Fruit fly (Drosophila melanogaster) whole organism, embryonic: ENCODE results near the gene Mco4.

Source experiments
- ATbp ChIP-seq: fragments of 200-800 bp; sonication (Bioruptor generic); optimal IDR thresholded peaks from 2 replicates; lab custom pipeline; 2017; ENCODE audit warnings: missing biosample characterization, mild to moderate bottlenecking, missing genetic modification characterization, missing genetic modification reagents
- CG10267 ChIP-seq: fragments of 200-800 bp; sonication (Bioruptor generic); optimal IDR thresholded peaks from 2 replicates; lab custom pipeline; 2018; ENCODE audit warnings: missing biosample characterization, mild to moderate bottlenecking, missing genetic modification characterization, moderate library complexity
- CG10462 ChIP-seq: fragments of 200-800 bp; sonication (Bioruptor generic); optimal IDR thresholded peaks from 2 replicates; lab custom pipeline; 2016; ENCODE audit warnings: missing biosample characterization, missing genetic modification characterization
- CG11504 ChIP-seq: fragments of 200-800 bp; sonication (Bioruptor generic); optimal IDR thresholded peaks from 3 replicates; lab custom pipeline; 2019; ENCODE audit warnings: missing biosample characterization, mild to moderate bottlenecking, missing genetic modification characterization, moderate library complexity
- CG12744 ChIP-seq: fragments of 200-800 bp; sonication (Bioruptor generic); optimal IDR thresholded peaks from 2 replicates; lab custom pipeline; 2016; ENCODE audit warnings: missing biosample characterization, missing genetic modification characterization
- CG13624 ChIP-seq: fragments of 200-800 bp; sonication (Bioruptor generic); optimal IDR thresholded peaks from 2 replicates; lab custom pipeline; 2016; ENCODE audit warnings: missing biosample characterization, missing genetic modification characterization
- CG14014 ChIP-seq: fragments of 200-800 bp; sonication (Bioruptor generic); IDR thresholded peaks from 2 replicates; pipeline ENCODE4 v1.3.6; 2022; ENCODE audit warnings: missing biosample characterization, missing genetic modification characterization
- CG1529 ChIP-seq: fragments of 200-800 bp; sonication (Bioruptor generic); optimal IDR thresholded peaks from 3 replicates; lab custom pipeline; 2018; ENCODE audit warnings: missing biosample characterization, missing genetic modification characterization
- CG15514 ChIP-seq: fragments of 200-800 bp; sonication (Bioruptor generic); optimal IDR thresholded peaks from 3 replicates; lab custom pipeline; 2017; ENCODE audit warnings: missing biosample characterization, missing genetic modification characterization, mild to moderate bottlenecking, moderate library complexity, missing genetic modification reagents
- CG17186 ChIP-seq: fragments of 200-800 bp; sonication (Bioruptor generic); optimal IDR thresholded peaks from 3 replicates; lab custom pipeline; 2017; ENCODE audit warnings: missing biosample characterization, missing genetic modification reagents, missing genetic modification characterization
- CG17361 ChIP-seq: fragments of 200-800 bp; sonication (Bioruptor generic); IDR thresholded peaks from 3 replicates; pipeline ENCODE4 v1.3.6; 2022; ENCODE audit warnings: missing biosample characterization, missing genetic modification characterization
- CG1792 ChIP-seq: fragments of 200-800 bp; sonication (Bioruptor generic); optimal IDR thresholded peaks from 2 replicates; lab custom pipeline; 2016; ENCODE audit warnings: missing biosample characterization, missing genetic modification characterization
- CG18011 ChIP-seq: fragments of 200-800 bp; sonication (Bioruptor generic); optimal IDR thresholded peaks from 2 replicates; lab custom pipeline; 2017; ENCODE audit warnings: missing biosample characterization, missing genetic modification characterization, mild to moderate bottlenecking, moderate library complexity, missing genotype
- CG2120 ChIP-seq: fragments of 200-800 bp; sonication (Bioruptor generic); optimal IDR thresholded peaks from 3 replicates; lab custom pipeline; 2016; ENCODE audit warnings: missing biosample characterization, missing genetic modification characterization
- CG2875 ChIP-seq: fragments of 200-800 bp; sonication (Bioruptor generic); optimal IDR thresholded peaks from 2 replicates; lab custom pipeline; 2017; ENCODE audit warnings: missing biosample characterization, mild to moderate bottlenecking, missing genetic modification characterization, missing genetic modification reagents
- CG3163 ChIP-seq: fragments of 200-800 bp; sonication (Bioruptor generic); optimal IDR thresholded peaks from 3 replicates; lab custom pipeline; 2016; ENCODE audit warnings: missing biosample characterization, missing genetic modification characterization
- CG3838 ChIP-seq: fragments of 200-800 bp; sonication (Bioruptor generic); optimal IDR thresholded peaks from 3 replicates; lab custom pipeline; 2016; ENCODE audit warnings: missing biosample characterization, missing genetic modification characterization
- CG6254 ChIP-seq: fragments of 200-800 bp; sonication (Bioruptor generic); optimal IDR thresholded peaks from 3 replicates; lab custom pipeline; 2017; ENCODE audit warnings: mild to moderate bottlenecking, missing biosample characterization, missing genetic modification reagents, missing genetic modification characterization
- CG6813 ChIP-seq: fragments of 200-800 bp; sonication (Bioruptor generic); optimal IDR thresholded peaks from 2 replicates; lab custom pipeline; 2017; ENCODE audit warnings: missing biosample characterization, missing genetic modification characterization, mild to moderate bottlenecking, moderate library complexity, missing genetic modification reagents
- CG7357 ChIP-seq: fragments of 200-800 bp; sonication (Bioruptor generic); IDR thresholded peaks from 3 replicates; pipeline ENCODE4 v1.3.6; 2022; ENCODE audit warnings: missing biosample characterization, missing genetic modification characterization
- CG7928 ChIP-seq: fragments of 200-800 bp; sonication (Bioruptor generic); optimal IDR thresholded peaks from 2 replicates; lab custom pipeline; 2017; ENCODE audit warnings: missing biosample characterization, mild to moderate bottlenecking, missing genetic modification characterization
- CG9932 ChIP-seq: fragments of 200-800 bp; sonication (Bioruptor generic); IDR thresholded peaks from 2 replicates; pipeline ENCODE4 v1.3.6; 2022; ENCODE audit warnings: missing biosample characterization, missing genetic modification characterization
- CoRest ChIP-seq: fragments of 200-800 bp; sonication (Bioruptor generic); optimal IDR thresholded peaks from 3 replicates; lab custom pipeline; 2018; ENCODE audit warnings: missing biosample characterization, mild to moderate bottlenecking, missing genetic modification characterization, moderate library complexity
- D19B ChIP-seq: fragments of 200-800 bp; sonication (Bioruptor generic); optimal IDR thresholded peaks from 2 replicates; lab custom pipeline; 2017; ENCODE audit warnings: missing biosample characterization, mild to moderate bottlenecking, missing genetic modification characterization
- Dbx ChIP-seq: fragments of 200-800 bp; sonication (Bioruptor generic); IDR thresholded peaks from 3 replicates; pipeline ENCODE4 v1.3.6; 2022; ENCODE audit warnings: missing biosample characterization, missing genetic modification characterization
- Dll ChIP-seq: fragments of 200-800 bp; sonication (Bioruptor generic); IDR thresholded peaks from 4 replicates; pipeline ENCODE4 v1.3.6; 2022; ENCODE audit warnings: missing biosample characterization, missing genetic modification characterization; ENCODE audit not compliant: partially characterized antibody
- Fer1 ChIP-seq: fragments of 200-800 bp; sonication (Bioruptor generic); optimal IDR thresholded peaks from 2 replicates; lab custom pipeline; 2017; ENCODE audit warnings: missing biosample characterization, mild to moderate bottlenecking, missing genetic modification characterization
- Fer2 ChIP-seq: fragments of 200-800 bp; sonication (Bioruptor generic); optimal IDR thresholded peaks from 2 replicates; lab custom pipeline; 2018; ENCODE audit warnings: missing biosample characterization, mild to moderate bottlenecking, missing genetic modification characterization, moderate library complexity
- H2.0 ChIP-seq: fragments of 200-800 bp; sonication (Bioruptor generic); IDR thresholded peaks from 2 replicates; pipeline ENCODE4 v1.3.6; 2022; ENCODE audit warnings: missing biosample characterization, missing genetic modification characterization
- Hmr ChIP-seq: fragments of 200-800 bp; sonication (Bioruptor generic); optimal IDR thresholded peaks from 3 replicates; lab custom pipeline; 2017; ENCODE audit warnings: mild to moderate bottlenecking, missing biosample characterization, missing genetic modification reagents, missing genetic modification characterization
- Hr78 ChIP-seq, 2 experiments: fragments of 200-800 bp in 1 of 2; fragments of >200 bp in 1 of 2; sonication (Bioruptor generic) in 1 of 2; optimal IDR thresholded peaks; 2 replicates each; lab custom pipeline; 2017 to 2019; ENCODE audit warnings: missing biosample characterization in 2 of 2, missing genetic modification characterization in 2 of 2, mild to moderate bottlenecking in 1 of 2, moderate library complexity in 1 of 2
- Mad ChIP-seq: fragments of 200-800 bp; sonication (Bioruptor generic); optimal IDR thresholded peaks from 2 replicates; lab custom pipeline; 2016; ENCODE audit warnings: missing biosample characterization, missing genetic modification characterization
- NFAT ChIP-seq: fragments of 200-800 bp; sonication (Bioruptor generic); IDR thresholded peaks from 2 replicates; pipeline ENCODE4 v1.3.6; 2022; ENCODE audit warnings: missing biosample characterization, missing genetic modification characterization
- Rfx ChIP-seq: fragments of 200-800 bp; sonication (Bioruptor generic); IDR thresholded peaks from 2 replicates; pipeline ENCODE4 v1.3.6; 2022; ENCODE audit warnings: missing biosample characterization, missing genetic modification characterization
- Sin3A ChIP-seq: fragments of >200 bp; optimal IDR thresholded peaks from 2 replicates; lab custom pipeline; 2018
- ac ChIP-seq: fragments of 200-800 bp; sonication (Bioruptor generic); optimal IDR thresholded peaks from 3 replicates; lab custom pipeline; 2017; ENCODE audit warnings: missing biosample characterization, mild to moderate bottlenecking, missing genetic modification characterization
- cg ChIP-seq: fragments of 200-800 bp; sonication (Bioruptor generic); optimal IDR thresholded peaks from 3 replicates; lab custom pipeline; 2019; ENCODE audit warnings: missing biosample characterization, mild to moderate bottlenecking, missing genetic modification characterization, moderate library complexity
- dm ChIP-seq: fragments of 200-800 bp; sonication (Bioruptor generic); optimal IDR thresholded peaks from 3 replicates; lab custom pipeline; 2016; ENCODE audit warnings: missing biosample characterization, missing genetic modification characterization
- dysf ChIP-seq: fragments of 200-800 bp; sonication (Bioruptor generic); IDR thresholded peaks from 3 replicates; pipeline ENCODE4 v1.3.6; 2022; ENCODE audit warnings: missing biosample characterization, missing genetic modification characterization
- fd102C ChIP-seq: fragments of 200-800 bp; sonication (Bioruptor generic); optimal IDR thresholded peaks from 2 replicates; lab custom pipeline; 2018; ENCODE audit warnings: missing biosample characterization, mild to moderate bottlenecking, missing genetic modification characterization, moderate library complexity
- gcm2 ChIP-seq: fragments of 200-800 bp; sonication (Bioruptor generic); optimal IDR thresholded peaks from 2 replicates; lab custom pipeline; 2016; ENCODE audit warnings: missing biosample characterization, missing genetic modification characterization
- gro ChIP-seq: fragments of 200-800 bp; sonication (Bioruptor generic); optimal IDR thresholded peaks from 2 replicates; lab custom pipeline; 2016; ENCODE audit warnings: missing biosample characterization, missing genetic modification characterization
- gt ChIP-seq: fragments of 200-800 bp; sonication (Bioruptor generic); IDR thresholded peaks from 2 replicates; pipeline ENCODE4 v1.3.6; 2022; ENCODE audit warnings: missing biosample characterization, missing genetic modification characterization
- insv ChIP-seq, 2 experiments: fragments of 200-800 bp; sonication (Bioruptor generic); optimal IDR thresholded peaks; 3 replicates each; lab custom pipeline; 2016 to 2018; ENCODE audit warnings: missing biosample characterization in 2 of 2, missing genetic modification characterization in 2 of 2
- lilli ChIP-seq: fragments of 200-800 bp; sonication (Bioruptor generic); optimal IDR thresholded peaks from 3 replicates; lab custom pipeline; 2016; ENCODE audit warnings: missing biosample characterization, missing genetic modification characterization
- mld ChIP-seq: fragments of 200-800 bp; sonication (Bioruptor generic); IDR thresholded peaks from 3 replicates; pipeline ENCODE4 v1.3.6; 2022; ENCODE audit warnings: missing biosample characterization, missing genetic modification characterization; ENCODE audit not compliant: partially characterized antibody
- pan ChIP-seq, 4 experiments: fragments of >200 bp in 3 of 4; fragments of 200-800 bp in 1 of 4; sonication (Bioruptor generic) in 1 of 4; optimal IDR thresholded peaks in 3 of 4; IDR thresholded peaks in 1 of 4; 2 replicates each; pipeline versions ENCODE4 v1.3.6 to Lab custom; 2017 to 2022; ENCODE audit warnings: missing biosample characterization in 2 of 4, missing genetic modification characterization in 2 of 4, mixed read lengths in 1 of 4
- pum ChIP-seq: fragments of 200-800 bp; sonication (Bioruptor generic); optimal IDR thresholded peaks from 2 replicates; lab custom pipeline; 2016; ENCODE audit warnings: missing biosample characterization, missing genetic modification characterization
- unpg ChIP-seq: fragments of 200-800 bp; sonication (Bioruptor generic); optimal IDR thresholded peaks from 3 replicates; lab custom pipeline; 2018; ENCODE audit warnings: missing biosample characterization, mild to moderate bottlenecking, missing genetic modification characterization, moderate library complexity

Mco4 gene

dm6 chrX:17880269-17880889, 24.4 kb upstream of the Mco4 start (continued):
- TF ChIP-seq Fer2 = peak; percentile 92
- TF ChIP-seq dm (GFP tag; lab: Kevin White, UChicago) = peak; percentile 90
- TF ChIP-seq ac (GFP tag; lab: Kevin White, UChicago) = peak; percentile 63
- no peak for TF ChIP-seq mld (GFP tag; lab: Robert Waterston, UW)
- peak; percentile 95 for TF ChIP-seq Mad
- peak; percentile 87 for TF ChIP-seq CG3838 (GFP tag; lab: Kevin White, UChicago)
- peak; percentile 97 for TF ChIP-seq H2.0 (GFP tag; lab: Robert Waterston, UW)
- peak; percentile 96 for TF ChIP-seq ATbp (GFP tag; lab: Kevin White, UChicago)
- TF ChIP-seq CoRest (tag; lab: Kevin White, UChicago) = peak; percentile 96
- TF ChIP-seq CG18011 = peak; percentile 82
- TF ChIP-seq D19B (GFP tag; lab: Kevin White, UChicago) = peak; percentile 79
- TF ChIP-seq fd102C (GFP tag; lab: Kevin White, UChicago) = no peak
- peak; percentile 82 for TF ChIP-seq CG6254 (GFP tag; lab: Kevin White, UChicago)
- TF ChIP-seq CG2875 (GFP tag; lab: Kevin White, UChicago) = peak; percentile 93
- TF ChIP-seq CG10267 (tag; lab: Kevin White, UChicago) = peak; percentile 72
- TF ChIP-seq CG11504 (tag; lab: Kevin White, UChicago) = peak; percentile 94
- TF ChIP-seq CG9932 (GFP tag; lab: Robert Waterston, UW) = peak; percentile 97
- TF ChIP-seq Sin3A (lab: Kevin White, UChicago) = no peak
- peak; percentile 91 for TF ChIP-seq Fer1 (GFP tag; lab: Kevin White, UChicago)
- TF ChIP-seq CG17361 (GFP tag; lab: Robert Waterston, UW) = peak; percentile 95
- TF ChIP-seq gcm2 = peak; percentile 92
- peak in 1 of 2 experiments; percentile 54 for TF ChIP-seq insv (GFP tag; optimal IDR thresholded peaks at IDR 0.05; lab: Kevin White, UChicago)
- TF ChIP-seq lilli (GFP tag; lab: Kevin White, UChicago) = peak; percentile 98
- TF ChIP-seq CG7928 = peak; percentile 75
- no peak for TF ChIP-seq pan (optimal IDR thresholded peaks at IDR 0.05; lab: Kevin White, UChicago)
- peak in 1 of 2 experiments; percentile 97 for TF ChIP-seq pan (GFP tag; optimal IDR thresholded peaks at IDR 0.05 in 1 of 2, IDR thresholded peaks at IDR 0.05 in 1 of 2)
- TF ChIP-seq CG3163 (GFP tag; lab: Kevin White, UChicago) = peak; percentile 72
- TF ChIP-seq gro (GFP tag; lab: Kevin White, UChicago) = peak; percentile 98
- TF ChIP-seq CG14014 (GFP tag; lab: Robert Waterston, UW) = peak; percentile 97
- peak; percentile 94 for TF ChIP-seq Dbx (GFP tag; lab: Robert Waterston, UW)
- TF ChIP-seq Hr78 (GFP tag; optimal IDR thresholded peaks at IDR 0.05; lab: Kevin White, UChicago) = peak in 1 of 2 experiments; percentile 86
- TF ChIP-seq Dll (GFP tag; lab: Robert Waterston, UW) = no peak
- TF ChIP-seq dysf = peak; percentile 97
- peak; percentile 86 for TF ChIP-seq CG7357 (GFP tag; lab: Robert Waterston, UW)
- TF ChIP-seq CG1529 (GFP tag; lab: Kevin White, UChicago) = peak; percentile 94
- peak; percentile 97 for TF ChIP-seq unpg
- peak; percentile 67 for TF ChIP-seq cg (GFP tag; lab: Kevin White, UChicago)
- peak; percentile 79 for TF ChIP-seq gt (GFP tag; lab: Robert Waterston, UW)
- peak; percentile 88 for TF ChIP-seq CG12744 (GFP tag; lab: Kevin White, UChicago)
- TF ChIP-seq CG15514 (GFP tag; lab: Kevin White, UChicago) = peak; percentile 83
- peak; percentile 98 for TF ChIP-seq Rfx (GFP tag; lab: Robert Waterston, UW)
- peak; percentile 94 for TF ChIP-seq pum (GFP tag; lab: Kevin White, UChicago)
- TF ChIP-seq CG6813 (GFP tag; lab: Kevin White, UChicago) = peak; percentile 88
- TF ChIP-seq CG10462 = peak; percentile 89
- TF ChIP-seq CG13624 (GFP tag; lab: Kevin White, UChicago) = peak; percentile 97
- TF ChIP-seq CG17186 = peak; percentile 55
- TF ChIP-seq CG1792 = peak; percentile 81
- TF ChIP-seq Hmr (GFP tag; lab: Kevin White, UChicago) = peak; percentile 96
- TF ChIP-seq CG2120 (GFP tag; lab: Kevin White, UChicago) = peak; percentile 98
- TF ChIP-seq NFAT (GFP tag; lab: Robert Waterston, UW) = peak; percentile 96
